Fruit fly (Drosophila melanogaster) S2 (cell line): ENCODE results near the gene Sur-8.

Experiments used
- CG8478 ChIP-seq: fragments of >200 bp; optimal IDR thresholded peaks from 2 replicates; lab custom pipeline; 2018
- CTCF ChIP-seq, 2 experiments: fragments of >200 bp; optimal IDR thresholded peaks; 2 replicates each; lab custom pipeline; 2018

Gene Sur-8

DNA sequence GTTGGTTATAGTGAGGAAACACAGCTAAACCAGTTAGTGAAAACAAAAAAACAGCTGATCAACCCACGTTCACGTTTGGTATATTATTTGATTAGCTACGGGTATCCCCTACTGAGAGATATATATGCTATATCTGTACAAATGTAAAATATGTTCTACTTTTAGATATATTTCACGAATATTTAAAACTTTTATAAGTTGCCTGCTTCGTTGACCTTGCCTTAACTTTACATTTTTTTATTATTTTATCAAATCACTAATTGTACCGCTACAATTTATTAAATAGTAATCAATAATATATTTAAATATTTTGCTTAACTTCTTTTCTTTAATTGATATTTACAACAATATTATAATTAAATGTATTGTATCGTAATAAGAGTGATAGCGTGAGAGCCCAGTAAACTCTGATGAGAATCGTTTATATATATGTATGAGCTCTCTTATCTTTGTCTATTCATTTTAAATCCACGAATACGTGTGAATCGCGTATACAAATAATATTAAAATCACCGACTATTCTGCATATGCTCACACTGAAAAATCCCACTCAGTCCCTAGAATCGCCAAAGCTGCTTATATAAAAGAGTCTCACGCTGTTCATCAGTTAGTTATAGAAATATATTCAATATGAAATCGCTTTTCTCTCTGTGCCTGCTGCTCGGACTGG lies 10.3 kb upstream of the Sur-8 start, which contains the start of gene CG42821:
TSS of gene CG42821 (plus strand) at position 620 of the 670 bp plus-strand sequence.
- TF ChIP-seq CTCF (optimal IDR thresholded peaks at IDR 0.05; lab: Kevin White, UChicago) = no peak
- no peak for TF ChIP-seq CG8478

DNA sequence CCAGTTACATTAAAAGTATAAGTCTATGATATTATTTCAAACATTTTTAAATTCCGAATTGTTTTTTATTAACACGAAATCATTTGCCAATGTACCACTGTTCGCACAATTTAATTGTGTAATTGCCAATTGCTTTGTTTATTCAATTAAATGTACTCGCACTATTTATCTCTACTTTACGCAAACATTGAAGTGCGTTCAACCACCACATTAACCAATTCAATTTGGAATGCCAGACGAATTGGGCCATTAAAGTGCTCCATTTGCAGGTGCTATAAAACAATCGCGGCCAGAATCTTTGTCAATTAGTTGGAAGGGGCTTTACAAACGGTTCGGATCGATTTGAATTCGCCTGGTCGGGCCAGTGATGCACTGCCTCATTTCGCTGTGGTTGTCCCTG lies 8.5 kb upstream of the Sur-8 start, which contains the start of gene CG5863:
TSS of gene CG5863 (plus strand) at position 301 of the 400 bp plus-strand sequence.
- no peak for TF ChIP-seq CG8478
- no peak for TF ChIP-seq CTCF (optimal IDR thresholded peaks at IDR 0.05; lab: Kevin White, UChicago)

DNA sequence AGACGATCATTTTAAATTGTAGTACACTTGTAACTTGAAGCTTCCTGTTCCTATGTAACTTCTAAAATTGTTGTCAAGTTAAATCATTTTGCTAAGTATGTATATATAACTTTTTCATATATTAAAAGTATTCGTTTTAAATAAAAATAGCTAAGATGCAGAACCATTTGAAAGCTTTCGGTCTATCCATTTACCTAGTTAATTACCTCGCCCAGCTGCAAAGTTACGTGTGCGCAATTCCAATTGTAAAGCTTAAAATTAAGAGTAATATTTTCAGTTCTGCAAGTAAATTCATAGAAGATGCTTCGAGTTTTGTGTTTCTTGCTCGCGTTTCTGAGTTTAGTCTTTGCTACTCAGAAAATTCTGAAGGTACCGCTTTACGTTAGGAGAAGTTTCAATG lies 7.0 kb upstream of the Sur-8 start, which contains the start of gene CG5860:
TSS of gene CG5860 (plus strand) at position 301 of the 400 bp plus-strand sequence.
- TF ChIP-seq CTCF (optimal IDR thresholded peaks at IDR 0.05; lab: Kevin White, UChicago) = no peak
- no peak for TF ChIP-seq CG8478

DNA sequence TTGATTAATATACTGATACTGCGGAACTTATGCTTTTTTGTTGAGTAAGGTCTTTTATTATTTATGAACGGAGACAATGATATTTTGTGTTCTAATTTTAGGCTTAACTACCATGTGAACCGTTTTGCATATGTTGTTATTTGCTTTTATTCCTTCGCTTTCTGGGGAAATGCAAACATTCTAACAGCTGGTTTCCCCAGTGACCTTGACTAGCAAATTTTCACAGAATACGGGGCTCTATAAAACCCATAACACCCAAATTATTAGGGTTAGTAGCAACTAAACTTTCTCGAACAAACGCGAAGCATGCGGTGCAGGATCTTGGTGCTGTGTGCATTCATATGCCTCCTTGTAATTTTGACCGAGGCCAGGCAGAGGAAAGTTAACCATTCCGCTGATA lies 5.3 kb upstream of the Sur-8 start, which contains the start of gene CG17283:
TSS of gene CG17283 (plus strand) at position 301 of the 400 bp plus-strand sequence.
- TF ChIP-seq CTCF (optimal IDR thresholded peaks at IDR 0.05; lab: Kevin White, UChicago) = no peak
- no peak for TF ChIP-seq CG8478

DNA sequence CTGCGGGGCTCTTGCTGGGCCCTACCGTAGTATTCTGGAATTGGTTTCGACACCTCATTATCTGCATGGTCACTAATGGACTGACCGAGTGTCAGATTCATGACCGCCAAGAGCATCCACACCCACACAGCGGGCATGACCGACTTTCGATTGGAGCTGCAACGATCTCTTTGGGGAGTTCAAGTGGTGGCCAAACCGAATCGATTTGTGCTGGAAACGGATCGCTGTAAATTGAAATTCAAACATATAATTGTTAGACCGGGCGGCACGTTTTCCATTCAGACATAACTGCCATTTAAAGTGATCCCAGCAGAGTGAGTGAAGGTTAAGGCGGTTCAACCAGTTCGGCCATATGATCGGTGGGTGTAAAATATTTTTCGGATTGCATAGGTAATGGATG lies 4.1 kb upstream of the Sur-8 start, which contains the start of the genes CG42824 and CG42798:
TSS of gene CG42824 (minus strand) at position 101 of the 400 bp plus-strand sequence.
TSS of gene CG42798 (plus strand) at position 268 of the 400 bp plus-strand sequence.
- TF ChIP-seq CG8478 (no peak), CTCF (optimal IDR thresholded peaks at IDR 0.05; lab: Kevin White, UChicago) (no peak)

DNA sequence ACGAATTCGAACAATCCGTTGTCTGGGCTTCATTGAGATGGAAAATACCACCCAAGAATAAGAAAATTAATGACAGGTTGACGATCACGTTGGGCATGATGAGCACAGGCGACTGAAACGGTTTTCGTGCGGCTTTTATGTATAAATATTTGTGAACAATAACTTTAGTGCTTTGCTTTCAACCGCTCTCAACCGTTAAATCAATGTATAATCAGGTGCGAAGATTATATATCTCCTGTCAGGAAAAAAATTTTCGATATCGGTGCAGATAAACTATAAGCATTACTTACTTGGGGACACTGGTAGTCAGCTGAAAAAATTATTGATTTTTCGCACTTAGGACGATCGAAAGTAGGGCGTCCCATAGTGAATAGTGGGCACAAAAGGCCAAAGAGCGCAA lies 2.7 kb upstream of the Sur-8 start, which contains the start of gene CG42823:
TSS of gene CG42823 (minus strand) at position 101 of the 400 bp plus-strand sequence.
- TF ChIP-seq CTCF (optimal IDR thresholded peaks at IDR 0.05; lab: Kevin White, UChicago) (no peak), CG8478 (no peak)

DNA sequence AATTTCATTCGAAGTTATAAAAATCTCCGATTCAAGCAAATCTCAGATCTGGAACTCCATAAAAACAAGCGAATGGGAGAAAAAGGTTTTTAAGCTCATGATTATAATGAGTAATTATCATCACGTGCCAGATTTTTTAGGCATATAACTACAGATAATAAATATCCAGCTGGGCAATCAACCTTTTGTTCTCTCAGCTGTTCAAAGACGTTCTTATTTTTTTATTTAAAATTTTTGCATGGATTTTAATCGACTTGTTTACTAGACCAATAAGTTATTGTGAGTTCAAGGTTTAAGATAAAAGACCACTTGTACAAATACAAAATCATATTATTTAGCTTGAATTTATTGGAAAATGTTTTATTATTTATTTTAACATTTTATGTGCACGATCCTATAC lies 1.8 kb upstream of the Sur-8 start:
- no peak for TF ChIP-seq CTCF (optimal IDR thresholded peaks at IDR 0.05; lab: Kevin White, UChicago)
- TF ChIP-seq CG8478 = no peak

DNA sequence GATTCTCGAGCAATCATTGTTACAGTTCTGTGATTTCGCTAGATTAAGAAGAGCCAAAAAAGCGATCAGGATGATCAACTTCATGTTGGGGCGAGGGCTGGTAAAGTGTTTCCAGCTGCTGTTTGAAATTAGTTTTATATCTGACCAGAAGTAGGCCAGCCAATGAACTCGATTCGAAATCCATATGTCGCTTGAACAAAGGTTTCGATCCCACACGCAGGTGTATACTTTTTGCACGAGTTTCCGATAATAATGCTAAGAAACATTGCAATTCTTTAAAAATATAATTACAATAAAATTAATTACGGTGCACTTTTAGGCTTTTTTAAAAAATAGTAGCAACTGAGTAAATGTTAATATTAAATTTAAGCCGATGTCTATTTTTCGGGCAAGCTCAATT lies 1.3 kb upstream of the Sur-8 start, which contains the start of gene CG34280:
TSS of gene CG34280 (minus strand) at position 101 of the 400 bp plus-strand sequence.
- TF ChIP-seq CTCF (optimal IDR thresholded peaks at IDR 0.05; lab: Kevin White, UChicago) = no peak
- TF ChIP-seq CG8478 = no peak

DNA sequence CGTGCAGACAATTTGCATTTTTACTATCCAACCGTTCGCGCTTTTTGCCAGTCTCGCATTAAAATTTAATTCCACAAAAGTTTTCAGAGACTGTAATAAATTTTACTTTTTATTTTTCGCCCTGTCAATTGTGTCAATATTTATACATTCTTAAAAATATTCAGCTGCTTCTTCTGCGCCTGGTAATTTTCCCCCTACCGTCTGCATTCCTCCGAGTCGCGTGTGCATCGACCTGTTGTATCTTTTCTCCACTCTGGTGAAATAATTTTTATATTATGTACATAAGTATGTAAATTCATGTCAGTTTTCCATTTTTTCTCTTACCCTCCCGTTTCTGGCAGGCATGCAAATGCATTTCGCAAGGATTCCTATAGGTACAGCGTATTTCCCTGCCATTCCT lies 873 bp upstream of the Sur-8 start, which contains the start of gene CG34279:
TSS of gene CG34279 (minus strand) at position 101 of the 400 bp plus-strand sequence.
- TF ChIP-seq CG8478 (no peak), CTCF (optimal IDR thresholded peaks at IDR 0.05; lab: Kevin White, UChicago) (no peak)

DNA sequence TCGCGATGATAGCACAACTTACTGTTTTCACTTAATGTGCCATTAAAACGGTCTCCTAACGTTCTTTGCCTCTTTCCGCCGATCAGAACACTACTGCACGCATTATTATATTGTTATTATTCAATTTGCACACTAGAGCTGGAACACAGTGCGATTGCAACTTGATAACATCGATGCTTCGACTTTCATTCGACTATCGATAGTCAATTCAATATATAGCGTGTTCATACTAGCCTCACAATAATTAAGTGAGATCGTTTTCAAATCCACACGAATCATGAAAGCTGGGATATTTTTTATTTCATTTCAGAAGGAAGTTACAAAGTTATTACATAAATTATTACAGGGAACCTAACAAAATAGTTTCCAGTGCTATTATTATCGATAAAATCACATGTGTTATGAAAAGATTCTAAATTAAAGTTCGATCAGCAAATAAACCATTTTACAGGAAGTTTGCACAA lies 994 bp downstream of the Sur-8 start:
- TF ChIP-seq CG8478 (no peak), CTCF (optimal IDR thresholded peaks at IDR 0.05; lab: Kevin White, UChicago) (peak; percentile 38 to 43)

DNA sequence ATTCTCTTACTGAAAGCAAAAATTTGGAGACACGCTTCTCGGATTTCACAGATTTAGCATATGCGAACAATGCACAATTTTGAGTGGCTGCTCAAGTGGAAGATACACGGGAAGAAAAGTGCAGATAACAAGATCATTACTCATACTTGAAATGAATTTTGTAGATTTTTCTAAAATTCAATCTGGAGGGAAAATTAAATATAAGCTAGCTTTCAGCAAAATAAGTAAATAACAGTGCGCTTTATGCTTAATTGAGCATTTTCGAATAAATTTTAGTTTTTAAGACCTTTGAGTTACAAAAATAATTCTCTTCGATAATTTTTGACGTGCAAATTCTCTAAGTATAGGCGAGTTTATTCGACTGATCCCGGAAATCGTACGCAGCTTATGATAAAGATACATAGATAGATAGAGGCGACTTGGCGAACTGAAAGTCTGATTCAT lies 1.6 kb downstream of the Sur-8 start:
- no peak for TF ChIP-seq CG8478
- no peak for TF ChIP-seq CTCF (optimal IDR thresholded peaks at IDR 0.05; lab: Kevin White, UChicago)

DNA sequence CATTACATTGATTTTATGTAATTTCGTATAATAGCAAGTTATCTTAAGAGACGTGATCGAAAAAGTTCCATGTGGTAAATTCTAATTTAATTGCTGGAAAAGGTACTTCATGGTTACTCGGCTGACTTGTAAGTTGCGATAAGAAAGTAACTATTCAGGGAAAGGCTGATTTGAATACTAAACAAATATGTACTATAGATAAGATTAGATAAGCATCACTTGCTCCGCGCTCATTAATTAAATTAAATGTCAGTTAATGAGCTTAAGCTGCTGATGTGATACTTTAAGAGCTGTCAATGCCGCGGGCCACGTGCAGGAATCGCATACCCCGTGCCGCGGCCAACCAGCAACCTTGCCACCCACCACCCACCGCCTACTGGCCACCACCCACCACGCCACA lies 2.2 kb downstream of the Sur-8 start:
- no peak for TF ChIP-seq CTCF (optimal IDR thresholded peaks at IDR 0.05; lab: Kevin White, UChicago)

DNA sequence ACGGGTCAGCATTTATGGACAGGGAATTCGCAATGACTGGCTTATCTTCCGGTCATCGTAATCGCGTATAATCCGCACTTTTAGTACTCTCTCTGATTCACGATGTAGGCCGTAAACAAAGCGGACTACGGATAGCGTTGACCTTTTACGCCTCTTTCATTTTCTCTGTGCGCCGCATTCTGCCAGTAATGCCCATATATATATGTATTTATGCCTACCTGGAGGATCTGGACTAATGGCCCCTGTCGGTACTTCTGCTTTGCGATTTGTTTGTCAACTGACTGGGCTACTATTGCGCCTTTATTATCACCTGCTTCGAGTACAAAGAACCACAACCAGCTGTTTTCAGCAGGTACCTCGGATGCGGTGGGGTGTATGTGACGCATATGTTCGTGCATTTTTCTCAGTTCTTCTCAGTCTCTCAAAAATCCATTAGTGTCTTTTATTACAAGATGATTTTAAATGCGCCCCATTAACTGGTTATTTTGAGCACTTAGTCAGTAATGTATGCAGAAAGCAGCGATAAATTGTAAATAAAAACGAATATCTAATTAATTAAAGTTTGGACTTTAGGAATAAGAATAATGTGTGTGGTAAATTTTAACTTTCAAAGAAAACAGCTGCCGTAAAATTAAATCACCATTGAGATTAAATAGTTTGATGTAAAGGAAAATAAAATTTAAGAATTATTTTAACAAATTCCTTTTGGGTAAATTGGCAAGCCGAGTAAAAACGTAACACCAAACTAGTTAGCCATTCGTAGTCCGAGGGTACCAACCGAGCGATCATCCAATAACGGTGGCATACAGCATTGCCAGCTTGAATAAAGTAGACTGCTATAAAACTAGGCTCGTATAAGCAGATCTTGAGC lies 7.8 kb downstream of the Sur-8 start, which contains the start of gene CREG:
TSS of gene CREG (minus strand) at position 323 of the 871 bp plus-strand sequence.
- TF ChIP-seq CTCF (optimal IDR thresholded peaks at IDR 0.05; lab: Kevin White, UChicago) (no peak), CG8478 (no peak)

DNA sequence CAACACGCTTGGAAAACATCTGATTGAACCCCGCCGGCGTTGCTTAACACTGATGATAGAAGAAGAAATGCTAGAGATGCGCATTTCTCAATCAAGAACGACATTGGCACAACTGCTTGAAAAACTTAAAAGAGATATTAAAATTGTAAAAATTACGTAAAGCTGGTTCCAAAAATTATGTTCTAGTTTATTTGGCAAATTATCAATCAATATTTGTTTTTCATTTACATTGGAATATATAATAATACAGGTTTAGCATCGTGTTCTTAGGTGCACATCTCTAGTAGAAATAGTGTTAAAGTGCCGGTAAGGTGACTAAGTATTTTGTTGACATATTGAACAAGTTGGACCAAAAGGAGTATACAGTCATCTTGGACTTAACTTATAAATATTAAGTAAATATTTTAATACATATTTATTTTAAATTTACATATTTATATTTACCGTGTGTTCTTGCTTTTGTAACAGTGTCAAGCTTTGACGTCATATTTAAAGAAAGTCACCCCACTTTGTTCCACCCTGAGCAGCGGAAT lies 10.9 kb downstream of the Sur-8 start, which contains the start of the genes Brf and sds22:
TSS of gene Brf (minus strand) at position 25 of the 533 bp plus-strand sequence.
TSS of gene sds22 (plus strand) at position 282 of the 533 bp plus-strand sequence.
- TF ChIP-seq CTCF (optimal IDR thresholded peaks at IDR 0.05; lab: Kevin White, UChicago) (no peak), CG8478 (no peak)
